Worm (Caenorhabditis elegans): ENCODE measurements around the gene nhr-94.
A peak's percentile ranks its signal among the peaks of the same experiment; 100 is the strongest.

nhr-94 gene

ce11 chrV:7735319-7735718 is 49.2 kb upstream of the nhr-94 start, which contains the start of gene srr-10:
srr-10 (plus strand) TSS chrV:7735619.
- TF ChIP-seq lin-1 (GFP tag; IDR thresholded peaks at IDR 0.05), result no peak
- TF ChIP-seq nhr-102 (tag; optimal IDR thresholded peaks at IDR 0.05), result no peak
- TF ChIP-seq lin-13 (GFP tag; optimal IDR thresholded peaks at IDR 0.05), result no peak
- TF ChIP-seq nhr-48 (tag; optimal IDR thresholded peaks at IDR 0.05), result no peak
- no peak for TF ChIP-seq lim-7 (GFP tag; IDR thresholded peaks at IDR 0.05)
- TF ChIP-seq fos-1 (tag; optimal IDR thresholded peaks at IDR 0.05), result no peak
- TF ChIP-seq dve-1 (tag; optimal IDR thresholded peaks at IDR 0.05; ENCODE audit: insufficient read depth), result no peak

- TF ChIP-seq php-3 (GFP tag; IDR thresholded peaks at IDR 0.05) (0 out of 2 replicates have a peak, but pooled peaks have one; percentile 8), nhr-28 (tag; optimal IDR thresholded peaks at IDR 0.05) (peak; percentile 65), dpl-1 (GFP tag; optimal IDR thresholded peaks at IDR 0.05) (peak; percentile 92), unc-62 (GFP tag; optimal IDR thresholded peaks at IDR 0.05 in 1 of 2) (no peak), unc-62 (tag; optimal IDR thresholded peaks at IDR 0.05) (no peak), nhr-6 (tag; optimal IDR thresholded peaks at IDR 0.05) (peak; percentile 16), hlh-30 (tag; optimal IDR thresholded peaks at IDR 0.05; ENCODE audit: insufficient read depth) (peak; percentile 74), fkh-10 (GFP tag; optimal IDR thresholded peaks at IDR 0.05) (peak; percentile 43), mep-1 (tag; optimal IDR thresholded peaks at IDR 0.05) (peak; percentile 33), aha-1 (tag) (peak; percentile 22), lsy-2 (tag; optimal IDR thresholded peaks at IDR 0.05) (peak in 1 of 2 experiments; percentile 70), daf-19 (GFP tag; conservative IDR thresholded peaks at IDR 0.05) (no peak), lir-3 (tag; optimal IDR thresholded peaks at IDR 0.05) (no peak), mdl-1 (tag; optimal IDR thresholded peaks at IDR 0.05) (peak in 1 of 2 experiments; percentile 37), lin-15B (tag; optimal IDR thresholded peaks at IDR 0.05) (no peak), set-16 (GFP tag; IDR thresholded peaks at IDR 0.05) (no peak), nhr-237 (tag; optimal IDR thresholded peaks at IDR 0.05) (no peak), mes-2 (tag; optimal IDR thresholded peaks at IDR 0.05; ENCODE audit: poor library complexity, severe bottlenecking) (peak; percentile 56), hif-1 (tag; optimal IDR thresholded peaks at IDR 0.05) (peak in 1 of 2 experiments; percentile 30), daf-16 (GFP tag; optimal IDR thresholded peaks at IDR 0.05) (no peak), daf-16 (tag; optimal IDR thresholded peaks at IDR 0.05) (peak; percentile 31), snpc-4 (tag; optimal IDR thresholded peaks at IDR 0.05) (no peak), nhr-111 (GFP tag; optimal IDR thresholded peaks at IDR 0.05) (no peak), dve-1 (tag; optimal IDR thresholded peaks at IDR 0.05; ENCODE audit: insufficient read depth) (peak; percentile 29), hmg-1.1 (GFP tag; IDR thresholded peaks at IDR 0.05) (peak; percentile 59; the same call in 1 of the 2 replicates), hlh-11 (tag; optimal IDR thresholded peaks at IDR 0.05) (peak; percentile 89), snpc-1.2 (GFP tag; IDR thresholded peaks at IDR 0.05) (no peak), T20F7.1 (GFP tag; optimal IDR thresholded peaks at IDR 0.05) (no peak), ama-1 (optimal IDR thresholded peaks at IDR 0.05) (peak; percentile 36), aly-2 (tag; optimal IDR thresholded peaks at IDR 0.05) (no peak), mxl-3 (GFP tag; optimal IDR thresholded peaks at IDR 0.05) (peak; percentile 48), nhr-11 (tag; optimal IDR thresholded peaks at IDR 0.05) (no peak), rbr-2 (tag; optimal IDR thresholded peaks at IDR 0.05) (peak; percentile 52)
Measured at ce11 chrV:7734909-7735308, 48.8 kb upstream of the nhr-94 start, which contains the start of gene clic-1. clic-1 (minus strand) TSS chrV:7734911.

- no peak for TF ChIP-seq lin-13 (GFP tag; optimal IDR thresholded peaks at IDR 0.05)
- TF ChIP-seq zag-1 (tag; optimal IDR thresholded peaks at IDR 0.05), result no peak
- no peak for TF ChIP-seq unc-130 (GFP tag; optimal IDR thresholded peaks at IDR 0.05)
- no peak for TF ChIP-seq daf-19 (GFP tag; conservative IDR thresholded peaks at IDR 0.05)
- TF ChIP-seq dpl-1 (GFP tag; optimal IDR thresholded peaks at IDR 0.05), result no peak
- TF ChIP-seq ces-1 (GFP tag; optimal IDR thresholded peaks at IDR 0.05), result no peak
- TF ChIP-seq lim-7 (GFP tag; IDR thresholded peaks at IDR 0.05), result 0 out of 2 replicates have a peak, but pooled peaks have one; percentile 26
- no peak for TF ChIP-seq zip-2 (tag; optimal IDR thresholded peaks at IDR 0.05)
- no peak for TF ChIP-seq nhr-77 (tag; optimal IDR thresholded peaks at IDR 0.05)
- TF ChIP-seq tra-1 (GFP tag; IDR thresholded peaks at IDR 0.05), result no peak
- TF ChIP-seq hif-1 (tag; optimal IDR thresholded peaks at IDR 0.05), result no peak
- TF ChIP-seq daf-16 (GFP tag; optimal IDR thresholded peaks at IDR 0.05), result no peak
- TF ChIP-seq daf-16 (tag; optimal IDR thresholded peaks at IDR 0.05), result no peak
- TF ChIP-seq daf-8 (GFP tag; IDR thresholded peaks at IDR 0.05), result no peak
- TF ChIP-seq lin-15B (tag; optimal IDR thresholded peaks at IDR 0.05), result no peak
- no peak for TF ChIP-seq gei-8 (GFP tag; optimal IDR thresholded peaks at IDR 0.05)
- 0 out of 2 replicates have a peak, but pooled peaks have one; percentile 9 for TF ChIP-seq zip-11 (GFP tag; IDR thresholded peaks at IDR 0.05)
- no peak for TF ChIP-seq ztf-11 (tag; optimal IDR thresholded peaks at IDR 0.05)
- no peak for TF ChIP-seq T26A8.4 (GFP tag; IDR thresholded peaks at IDR 0.05)
- TF ChIP-seq snpc-1.2 (GFP tag; IDR thresholded peaks at IDR 0.05), result no peak
Measured at ce11 chrV:7733240-7733765, 47.2 kb upstream of the nhr-94 start.
